Worm (Caenorhabditis elegans) whole organism, L4 larva: ENCODE measurements around the gene C18D11.3.

Experiments
- F10B5.3 ChIP-seq: sonication (generic microtip); optimal IDR thresholded peaks from 2 replicates; lab custom pipeline; 2016; ENCODE audit warnings: mild to moderate bottlenecking, missing genetic modification characterization, missing compliant biosample characterization
- F44E2.7 ChIP-seq: fragments of 200-800 bp; sonication (Bioruptor generic); IDR thresholded peaks from 2 replicates; pipeline ENCODE4 v2.1.2; 2022; ENCODE audit warnings: missing genetic modification characterization, missing compliant biosample characterization
- T26A8.4 ChIP-seq: fragments of 200-800 bp; sonication (Bioruptor generic); IDR thresholded peaks from 2 replicates; pipeline ENCODE4 v1.3.6; 2022; ENCODE audit warnings: missing genetic modification characterization, missing compliant biosample characterization
- Y105C5A.15 ChIP-seq: fragments of 200-800 bp; sonication (Bioruptor generic); IDR thresholded peaks from 2 replicates; pipeline ENCODE4 v1.3.6; 2022; ENCODE audit warnings: missing genetic modification characterization, missing compliant biosample characterization
- Y5F2A.4 ChIP-seq: fragments of 200-800 bp; sonication (Bioruptor generic); optimal IDR thresholded peaks from 2 replicates; lab custom pipeline; 2018; ENCODE audit warnings: mild to moderate bottlenecking, missing genetic modification characterization, missing compliant biosample characterization
- Y75B8A.6 ChIP-seq: fragments of 200-800 bp; sonication (Bioruptor generic); IDR thresholded peaks from 2 replicates; pipeline ENCODE4 v1.3.6; 2022; ENCODE audit warnings: missing genetic modification reagents, missing genetic modification characterization, missing compliant biosample characterization
- aha-1 ChIP-seq: fragments of 150-350 bp; peaks from one replicate; lab custom pipeline; 2014; ENCODE audit warnings: missing biosample characterization, missing genetic modification characterization
- arid-1 ChIP-seq: fragments of 200-800 bp; sonication (Bioruptor generic); conservative IDR thresholded peaks from 2 replicates; pipeline ENCODE4 v1.3.6; 2022; ENCODE audit warnings: missing genetic modification reagents, missing genetic modification characterization, missing compliant biosample characterization
- ceh-28 ChIP-seq: fragments of 150-350 bp; optimal IDR thresholded peaks from 2 replicates; lab custom pipeline; 2014; ENCODE audit warnings: missing biosample characterization, missing genetic modification reagents, missing genetic modification characterization
- ceh-44 ChIP-seq: fragments of 200-800 bp; sonication (Bioruptor generic); IDR thresholded peaks from 2 replicates; pipeline ENCODE4 v1.3.6; 2022; ENCODE audit warnings: missing genetic modification reagents, missing genetic modification characterization, missing compliant biosample characterization
- daf-12 ChIP-seq: fragments of 150-350 bp; optimal IDR thresholded peaks from 2 replicates; lab custom pipeline; 2014; ENCODE audit warnings: missing biosample characterization, missing genetic modification reagents, missing genetic modification characterization
- dpl-1 ChIP-seq: fragments of 150-350 bp; optimal IDR thresholded peaks from 2 replicates; lab custom pipeline; 2014; ENCODE audit warnings: missing biosample characterization, missing genetic modification reagents, missing genetic modification characterization
- duxl-1 ChIP-seq: sonication (generic microtip); optimal IDR thresholded peaks from 2 replicates; lab custom pipeline; 2016; ENCODE audit warnings: mild to moderate bottlenecking, missing genetic modification characterization, moderate library complexity, missing compliant biosample characterization; ENCODE audit not compliant: poor library complexity
- dve-1 ChIP-seq: sonication (generic microtip); optimal IDR thresholded peaks from 2 replicates; lab custom pipeline; 2017; ENCODE audit warnings: antibody characterized with exemption, mild to moderate bottlenecking, missing genetic modification characterization, missing compliant biosample characterization; ENCODE audit not compliant: insufficient read depth
- egl-27 ChIP-seq: sonication (generic microtip); optimal IDR thresholded peaks from 3 replicates; lab custom pipeline; 2017; ENCODE audit warnings: missing biosample characterization, missing genetic modification reagents, missing genetic modification characterization
- fkh-10 ChIP-seq: fragments of 150-350 bp; optimal IDR thresholded peaks from 2 replicates; lab custom pipeline; 2014; ENCODE audit warnings: missing biosample characterization, missing genetic modification reagents, missing genetic modification characterization
- gei-8 ChIP-seq: fragments of 200-800 bp; sonication (Bioruptor generic); optimal IDR thresholded peaks from 2 replicates; lab custom pipeline; 2018; ENCODE audit warnings: mild to moderate bottlenecking, missing genetic modification characterization, missing compliant biosample characterization
- hmg-1.1 ChIP-seq: fragments of 200-800 bp; sonication (Bioruptor generic); IDR thresholded peaks from 2 replicates; pipeline ENCODE4 v1.3.6; 2022; ENCODE audit warnings: missing genetic modification reagents, missing genetic modification characterization, missing compliant biosample characterization
- lin-15B ChIP-seq: fragments of 150-350 bp; sonication (generic microtip); optimal IDR thresholded peaks from 3 replicates; lab custom pipeline; 2014; ENCODE audit warnings: missing biosample characterization, missing genetic modification characterization
- lin-38 ChIP-seq: fragments of 200-800 bp; sonication (Bioruptor generic); IDR thresholded peaks from 2 replicates; pipeline ENCODE4 v1.3.6; 2022; ENCODE audit warnings: missing genetic modification reagents, missing genetic modification characterization, missing compliant biosample characterization
- madf-9 ChIP-seq: fragments of 200-800 bp; sonication (Bioruptor generic); conservative IDR thresholded peaks from 2 replicates; pipeline ENCODE4 v1.3.6; 2022; ENCODE audit warnings: missing genetic modification reagents, missing genetic modification characterization, missing compliant biosample characterization
- nhr-28 ChIP-seq: fragments of 150-350 bp; optimal IDR thresholded peaks from 2 replicates; lab custom pipeline; 2014; ENCODE audit warnings: missing biosample characterization, missing genetic modification characterization
- nhr-48 ChIP-seq: sonication (generic microtip); optimal IDR thresholded peaks from 2 replicates; lab custom pipeline; 2016; ENCODE audit warnings: mild to moderate bottlenecking, missing genetic modification characterization, missing compliant biosample characterization
- nhr-77 ChIP-seq: fragments of 150-350 bp; optimal IDR thresholded peaks from 2 replicates; lab custom pipeline; 2014; ENCODE audit warnings: missing biosample characterization, missing genetic modification characterization
- php-3 ChIP-seq: fragments of 200-800 bp; sonication (Bioruptor generic); IDR thresholded peaks from 2 replicates; pipeline ENCODE4 v1.3.6; 2022; ENCODE audit warnings: missing genetic modification reagents, missing genetic modification characterization, missing compliant biosample characterization
- saeg-2 ChIP-seq: fragments of 200-800 bp; sonication (Bioruptor generic); IDR thresholded peaks from 2 replicates; pipeline ENCODE4 v1.3.6; 2022; ENCODE audit warnings: missing genetic modification reagents, missing genetic modification characterization, missing compliant biosample characterization
- set-16 ChIP-seq: fragments of 200-800 bp; sonication (Bioruptor generic); IDR thresholded peaks from 2 replicates; pipeline ENCODE4 v1.3.6; 2022; ENCODE audit warnings: missing genetic modification reagents, missing genetic modification characterization, missing compliant biosample characterization
- skn-1 ChIP-seq: fragments of 150-350 bp; optimal IDR thresholded peaks from 2 replicates; lab custom pipeline; 2014; ENCODE audit warnings: missing biosample characterization, missing genetic modification characterization
- unc-62 ChIP-seq, 3 experiments: fragments of 150-350 bp in 1 of 3; sonication (generic microtip); optimal IDR thresholded peaks in 2 of 3; peaks in 1 of 3; 1 replicate in 1 of 3; 2 replicates in 2 of 3; lab custom pipeline; 2014 to 2017; ENCODE audit warnings: missing biosample characterization in 3 of 3, missing genetic modification characterization in 3 of 3, missing genetic modification reagents in 3 of 3, missing genotype in 1 of 3
- zag-1 ChIP-seq: fragments of 150-350 bp; optimal IDR thresholded peaks from 2 replicates; lab custom pipeline; 2014; ENCODE audit warnings: missing biosample characterization, missing genetic modification characterization
- zfp-2 ChIP-seq: sonication (generic microtip); optimal IDR thresholded peaks from 2 replicates; lab custom pipeline; 2016; ENCODE audit warnings: mild to moderate bottlenecking, missing genetic modification characterization, missing compliant biosample characterization
- zip-11 ChIP-seq: fragments of 200-800 bp; sonication (Bioruptor generic); IDR thresholded peaks from 2 replicates; pipeline ENCODE4 v1.3.6; 2022; ENCODE audit warnings: missing genetic modification characterization, missing compliant biosample characterization

Gene C18D11.3

ce11 chrIII:11794389-11794788, 28.9 kb upstream of the C18D11.3 start:
- TF ChIP-seq set-16 (GFP tag; lab: Robert Waterston, UW) (peak; percentile 72), hmg-1.1 (0 out of 2 replicates have a peak, but pooled peaks have one; percentile 32), nhr-77 (tag; lab: Kevin White, UChicago) (no peak), F10B5.3 (tag; lab: Kevin White, UChicago) (no peak), ceh-44 (GFP tag; lab: Robert Waterston, UW) (no peak)

ce11 chrIII:11795448-11795847, 27.8 kb upstream of the C18D11.3 start, which contains the start of gene twk-39:
TSS of gene twk-39 (plus strand) at chrIII:11795748.
- TF ChIP-seq T26A8.4 (GFP tag; lab: Robert Waterston, UW): no peak
- TF ChIP-seq arid-1 (GFP tag; lab: Robert Waterston, UW): no peak
- no peak for TF ChIP-seq dve-1 (tag; lab: Kevin White, UChicago)
- no peak for TF ChIP-seq lin-15B
- no peak for TF ChIP-seq madf-9
- TF ChIP-seq F44E2.7 (GFP tag; lab: Robert Waterston, UW): no peak
- no peak for TF ChIP-seq lin-38 (GFP tag; lab: Robert Waterston, UW)
- TF ChIP-seq ceh-28 (tag; lab: Kevin White, UChicago): no peak
- TF ChIP-seq zip-11: no peak
- TF ChIP-seq nhr-77 (tag; lab: Kevin White, UChicago): no peak
- TF ChIP-seq fkh-10 (GFP tag; lab: Kevin White, UChicago): no peak

- no peak for TF ChIP-seq nhr-77 (tag; lab: Kevin White, UChicago)
- TF ChIP-seq unc-62 (GFP tag; optimal IDR thresholded peaks at IDR 0.05 in 1 of 2; lab: Kevin White, UChicago): peak in 1 of 2 experiments; percentile 2
- no peak for TF ChIP-seq unc-62 (tag; optimal IDR thresholded peaks at IDR 0.05; lab: Kevin White, UChicago)
- no peak for TF ChIP-seq lin-38 (GFP tag; lab: Robert Waterston, UW)
These were observed 16.6 kb upstream of the C18D11.3 start, which contains the start of gene C18D11.7 for ce11 chrIII:11806695-11807094. TSS of gene C18D11.7 (minus strand) at chrIII:11806795.

- TF ChIP-seq dpl-1: no peak
- no peak for TF ChIP-seq lin-38 (GFP tag; lab: Robert Waterston, UW)
- TF ChIP-seq Y105C5A.15 (GFP tag; lab: Robert Waterston, UW): no peak
- no peak for TF ChIP-seq egl-27
- no peak for TF ChIP-seq zip-11
- no peak for TF ChIP-seq F10B5.3 (tag; lab: Kevin White, UChicago)
- TF ChIP-seq gei-8: no peak
- TF ChIP-seq zfp-2 (tag; lab: Kevin White, UChicago): no peak
- TF ChIP-seq saeg-2 (GFP tag; lab: Robert Waterston, UW): no peak
- TF ChIP-seq hmg-1.1: no peak
- TF ChIP-seq ceh-28 (tag; lab: Kevin White, UChicago): no peak
- no peak for TF ChIP-seq daf-12 (tag; lab: Kevin White, UChicago)
- TF ChIP-seq duxl-1: no peak
- no peak for TF ChIP-seq Y5F2A.4 (GFP tag; lab: Kevin White, UChicago)
- TF ChIP-seq php-3 (GFP tag; lab: Robert Waterston, UW): no peak
- TF ChIP-seq nhr-48: no peak
- no peak for TF ChIP-seq T26A8.4 (GFP tag; lab: Robert Waterston, UW)
- TF ChIP-seq Y75B8A.6: no peak
- no peak for TF ChIP-seq nhr-28
- no peak for TF ChIP-seq nhr-77 (tag; lab: Kevin White, UChicago)
These were observed 15.8 kb upstream of the C18D11.3 start, which contains the start of gene C18D11.10 for ce11 chrIII:11807418-11807817. TSS of gene C18D11.10 (plus strand) at chrIII:11807718.

ce11 chrIII:11808818-11809217, 14.4 kb upstream of the C18D11.3 start, which contains the start of gene C18D11.9:
TSS of gene C18D11.9 (plus strand) at chrIII:11809118.
- TF ChIP-seq skn-1 (tag; lab: Kevin White, UChicago): no peak

- no peak for TF ChIP-seq saeg-2 (GFP tag; lab: Robert Waterston, UW)
- no peak for TF ChIP-seq zag-1 (tag; lab: Kevin White, UChicago)
- peak in 1 of 2 experiments; percentile 85 for TF ChIP-seq unc-62 (GFP tag; optimal IDR thresholded peaks at IDR 0.05 in 1 of 2; lab: Kevin White, UChicago)
- TF ChIP-seq unc-62 (tag; optimal IDR thresholded peaks at IDR 0.05; lab: Kevin White, UChicago): no peak
- TF ChIP-seq aha-1 (tag; lab: Kevin White, UChicago): peak; percentile 87
These were observed 12.8 kb upstream of the C18D11.3 start, which contains the start of gene C18D11.6 for ce11 chrIII:11810447-11810846. TSS of gene C18D11.6 (plus strand) at chrIII:11810556.
